Worm (Caenorhabditis elegans) whole organism, L3 larva: ENCODE results near the gene cpar-1.

ENCODE experiments used
- R02D3.7 ChIP-seq: fragments of 150-350 bp; optimal IDR thresholded peaks from 2 replicates; lab custom pipeline; 2014; ENCODE audit warnings: missing biosample characterization, missing genetic modification characterization
- ZK546.5 ChIP-seq: sonication (generic microtip); optimal IDR thresholded peaks from 2 replicates; lab custom pipeline; 2017; ENCODE audit warnings: missing biosample characterization, missing genetic modification characterization
- aly-2 ChIP-seq: fragments of 150-350 bp; optimal IDR thresholded peaks from 2 replicates; lab custom pipeline; 2014; ENCODE audit warnings: missing biosample characterization, missing genetic modification characterization
- ama-1 ChIP-seq: fragments of 150-350 bp; optimal IDR thresholded peaks from 2 replicates; lab custom pipeline; 2018
- ceh-16 ChIP-seq: sonication (generic microtip); optimal IDR thresholded peaks from 2 replicates; lab custom pipeline; 2017; ENCODE audit warnings: missing biosample characterization, missing genetic modification characterization
- ceh-28 ChIP-seq: fragments of 150-350 bp; optimal IDR thresholded peaks from 2 replicates; lab custom pipeline; 2014; ENCODE audit warnings: missing biosample characterization, missing genetic modification reagents, missing genetic modification characterization
- ceh-82 ChIP-seq: fragments of 150-350 bp; optimal IDR thresholded peaks from 2 replicates; lab custom pipeline; 2014; ENCODE audit warnings: missing biosample characterization, missing genetic modification characterization
- ceh-9 ChIP-seq: sonication (generic microtip); optimal IDR thresholded peaks from 2 replicates; lab custom pipeline; 2018; ENCODE audit warnings: missing biosample characterization, missing genetic modification characterization
- daf-12 ChIP-seq: fragments of 150-350 bp; optimal IDR thresholded peaks from 2 replicates; lab custom pipeline; 2014; ENCODE audit warnings: missing biosample characterization, missing genetic modification reagents, missing genetic modification characterization
- egl-27 ChIP-seq: sonication (generic microtip); optimal IDR thresholded peaks from 4 replicates; lab custom pipeline; 2017; ENCODE audit warnings: missing biosample characterization, missing genetic modification reagents, missing genetic modification characterization
- egl-5 ChIP-seq: fragments of 150-350 bp; optimal IDR thresholded peaks from 2 replicates; lab custom pipeline; 2017; ENCODE audit warnings: missing biosample characterization, missing genetic modification reagents, missing genetic modification characterization, inconsistent platforms
- elt-1 ChIP-seq: fragments of 150-350 bp; optimal IDR thresholded peaks from 2 replicates; lab custom pipeline; 2014; ENCODE audit warnings: missing biosample characterization, missing genetic modification characterization
- elt-2 ChIP-seq: sonication (generic microtip); optimal IDR thresholded peaks from 2 replicates; lab custom pipeline; 2016; ENCODE audit warnings: missing genetic modification reagents, mild to moderate bottlenecking, missing genetic modification characterization, missing compliant biosample characterization
- elt-3 ChIP-seq, 3 experiments: fragments of 150-350 bp in 1 of 3; sonication (generic microtip) in 2 of 3; optimal IDR thresholded peaks; 2 replicates in 2 of 3; 4 replicates in 1 of 3; lab custom pipeline; 2014 to 2017; ENCODE audit warnings: missing biosample characterization in 3 of 3, missing genetic modification characterization in 3 of 3
- eor-1 ChIP-seq, 2 experiments: fragments of 150-350 bp; optimal IDR thresholded peaks; 2 replicates each; lab custom pipeline; 2014 to 2018; ENCODE audit warnings: missing biosample characterization in 2 of 2, missing genetic modification characterization in 2 of 2
- fkh-10 ChIP-seq: sonication (generic microtip); optimal IDR thresholded peaks from 2 replicates; lab custom pipeline; 2017; ENCODE audit warnings: missing biosample characterization, missing genetic modification reagents, missing genetic modification characterization
- fkh-2 ChIP-seq: fragments of 150-350 bp; optimal IDR thresholded peaks from 2 replicates; lab custom pipeline; 2014; ENCODE audit warnings: missing biosample characterization, missing genetic modification reagents, missing genetic modification characterization
- fos-1 ChIP-seq: fragments of 150-350 bp; optimal IDR thresholded peaks from 2 replicates; lab custom pipeline; 2014; ENCODE audit warnings: missing biosample characterization, missing genetic modification characterization
- hmg-11 ChIP-seq: sonication (generic microtip); optimal IDR thresholded peaks from 2 replicates; lab custom pipeline; 2016; ENCODE audit warnings: missing genetic modification characterization, missing compliant biosample characterization
- jun-1 ChIP-seq: fragments of 150-350 bp; optimal IDR thresholded peaks from 2 replicates; lab custom pipeline; 2014; ENCODE audit warnings: missing biosample characterization, missing genetic modification reagents, missing genetic modification characterization
- lin-15B ChIP-seq: fragments of 150-350 bp; optimal IDR thresholded peaks from 2 replicates; lab custom pipeline; 2014; ENCODE audit warnings: missing biosample characterization, missing genetic modification characterization
- lin-39 ChIP-seq: fragments of 150-350 bp; optimal IDR thresholded peaks from 2 replicates; lab custom pipeline; 2018; ENCODE audit warnings: missing biosample characterization, missing genetic modification reagents, missing genetic modification characterization
- lsy-12 ChIP-seq: sonication (generic microtip); optimal IDR thresholded peaks from 2 replicates; lab custom pipeline; 2016; ENCODE audit warnings: mild to moderate bottlenecking, missing genetic modification characterization, missing compliant biosample characterization
- mdl-1 ChIP-seq: fragments of 150-350 bp; optimal IDR thresholded peaks from 2 replicates; lab custom pipeline; 2014; ENCODE audit warnings: missing biosample characterization, missing genetic modification characterization
- mml-1 ChIP-seq: fragments of 150-350 bp; sonication (generic microtip); optimal IDR thresholded peaks from 3 replicates; lab custom pipeline; 2014; ENCODE audit warnings: missing biosample characterization, missing genetic modification characterization
- nfya-1 ChIP-seq: sonication (generic microtip); optimal IDR thresholded peaks from 2 replicates; lab custom pipeline; 2017; ENCODE audit warnings: missing genetic modification characterization, mild to moderate bottlenecking, missing compliant biosample characterization, antibody characterized with exemption, moderate library complexity; ENCODE audit not compliant: insufficient read depth
- nhr-11 ChIP-seq: fragments of 150-350 bp; optimal IDR thresholded peaks from 2 replicates; lab custom pipeline; 2014; ENCODE audit warnings: missing biosample characterization, missing genetic modification characterization
- nhr-23 ChIP-seq: fragments of 150-350 bp; optimal IDR thresholded peaks from 2 replicates; lab custom pipeline; 2014; ENCODE audit warnings: missing biosample characterization, missing genetic modification reagents, missing genetic modification characterization
- nhr-237 ChIP-seq: fragments of 150-350 bp; optimal IDR thresholded peaks from 2 replicates; lab custom pipeline; 2014; ENCODE audit warnings: missing biosample characterization, missing genetic modification characterization
- nhr-25 ChIP-seq: sonication (generic microtip); optimal IDR thresholded peaks from 2 replicates; lab custom pipeline; 2017; ENCODE audit warnings: missing biosample characterization, missing genetic modification characterization
- nhr-28 ChIP-seq: fragments of 150-350 bp; optimal IDR thresholded peaks from 2 replicates; lab custom pipeline; 2014; ENCODE audit warnings: missing biosample characterization, missing genetic modification characterization
- nhr-43 ChIP-seq: sonication (generic microtip); optimal IDR thresholded peaks from 2 replicates; lab custom pipeline; 2016; ENCODE audit warnings: mild to moderate bottlenecking, missing genetic modification characterization, missing compliant biosample characterization; ENCODE audit not compliant: poor library complexity, severe bottlenecking
- nhr-67 ChIP-seq: fragments of 150-350 bp; optimal IDR thresholded peaks from 2 replicates; lab custom pipeline; 2014; ENCODE audit warnings: missing biosample characterization, missing genetic modification characterization
- nhr-76 ChIP-seq: fragments of 150-350 bp; sonication (generic microtip); optimal IDR thresholded peaks from 5 replicates; lab custom pipeline; 2014; ENCODE audit warnings: missing biosample characterization, missing genetic modification characterization
- nhr-77 ChIP-seq: fragments of 150-350 bp; optimal IDR thresholded peaks from 2 replicates; lab custom pipeline; 2014; ENCODE audit warnings: missing biosample characterization, missing genetic modification characterization
- pha-4 ChIP-seq: fragments of 150-350 bp; optimal IDR thresholded peaks from 2 replicates; lab custom pipeline; 2014; ENCODE audit warnings: missing biosample characterization, missing genetic modification reagents, missing genetic modification characterization
- pqm-1 ChIP-seq: fragments of 150-350 bp; optimal IDR thresholded peaks from 2 replicates; lab custom pipeline; 2017; ENCODE audit warnings: missing biosample characterization, missing genetic modification characterization, inconsistent platforms
- sea-2 ChIP-seq: fragments of 150-350 bp; sonication (generic microtip); optimal IDR thresholded peaks from 4 replicates; lab custom pipeline; 2014; ENCODE audit warnings: missing biosample characterization, missing genetic modification reagents, missing genetic modification characterization
- skn-1 ChIP-seq: fragments of 150-350 bp; optimal IDR thresholded peaks from 2 replicates; lab custom pipeline; 2014; ENCODE audit warnings: missing biosample characterization, missing genetic modification characterization
- snpc-4 ChIP-seq: fragments of 150-350 bp; optimal IDR thresholded peaks from 2 replicates; lab custom pipeline; 2014; ENCODE audit warnings: missing biosample characterization, missing genetic modification characterization
- tbx-2 ChIP-seq: sonication (generic microtip); optimal IDR thresholded peaks from 2 replicates; lab custom pipeline; 2016; ENCODE audit warnings: mild to moderate bottlenecking, missing genetic modification characterization, missing compliant biosample characterization
- unc-39 ChIP-seq: sonication (generic microtip); optimal IDR thresholded peaks from 4 replicates; lab custom pipeline; 2017; ENCODE audit warnings: missing biosample characterization, missing genetic modification characterization
- unc-62 ChIP-seq: fragments of 150-350 bp; sonication (generic microtip); optimal IDR thresholded peaks from 4 replicates; lab custom pipeline; 2014; ENCODE audit warnings: missing biosample characterization, missing genetic modification reagents, missing genetic modification characterization
- zag-1 ChIP-seq: fragments of 150-350 bp; optimal IDR thresholded peaks from 2 replicates; lab custom pipeline; 2014; ENCODE audit warnings: missing biosample characterization, missing genetic modification characterization
- ztf-11 ChIP-seq: fragments of 150-350 bp; optimal IDR thresholded peaks from 2 replicates; lab custom pipeline; 2014; ENCODE audit warnings: missing biosample characterization, missing genetic modification characterization
- ztf-4 ChIP-seq: fragments of 150-350 bp; optimal IDR thresholded peaks from 2 replicates; lab custom pipeline; 2014; ENCODE audit warnings: missing biosample characterization, missing genetic modification characterization

The cpar-1 gene

ce11 chrIII:9461894-9462784, 28.3 kb downstream of the cpar-1 start:
- TF ChIP-seq nhr-28 (tag; lab: Kevin White, UChicago) (no peak), nhr-23 (tag; lab: Kevin White, UChicago) (no peak), egl-27 (tag; lab: Kevin White, UChicago) (no peak), tbx-2 (tag; lab: Kevin White, UChicago) (no peak), R02D3.7 (tag; lab: Kevin White, UChicago) (peak; percentile 14), snpc-4 (tag; lab: Kevin White, UChicago) (no peak), lsy-12 (tag; lab: Kevin White, UChicago) (no peak), nfya-1 (tag; lab: Kevin White, UChicago) (no peak)

ce11 chrIII:9462785-9463467, 29.1 kb downstream of the cpar-1 start:
- peak; percentile 17 for TF ChIP-seq nhr-23 (tag; lab: Kevin White, UChicago)
- TF ChIP-seq ama-1 (lab: Kevin White, UChicago), result no peak
- no peak for TF ChIP-seq pha-4 (tag; lab: Kevin White, UChicago)

- TF ChIP-seq ceh-82 (no peak), ceh-9 (tag; lab: Kevin White, UChicago) (no peak), hmg-11 (tag; lab: Kevin White, UChicago) (peak; percentile 8), elt-3 (tag; optimal IDR thresholded peaks at IDR 0.05; lab: Kevin White, UChicago) (no peak), nhr-237 (no peak), pha-4 (tag; lab: Kevin White, UChicago) (peak; percentile 64), nhr-43 (tag; lab: Kevin White, UChicago) (peak; percentile 77), sea-2 (GFP tag; lab: Kevin White, UChicago) (no peak), zag-1 (no peak), snpc-4 (tag; lab: Kevin White, UChicago) (no peak), fos-1 (tag; lab: Kevin White, UChicago) (no peak), mdl-1 (tag; lab: Kevin White, UChicago) (no peak), lsy-12 (tag; lab: Kevin White, UChicago) (peak; percentile 21), elt-2 (tag; lab: Kevin White, UChicago) (peak; percentile 10), nhr-23 (tag; lab: Kevin White, UChicago) (peak; percentile 66), nhr-25 (tag; lab: Kevin White, UChicago) (no peak), ztf-11 (tag; lab: Kevin White, UChicago) (no peak), egl-5 (tag; lab: Kevin White, UChicago) (no peak), unc-62 (GFP tag; lab: Kevin White, UChicago) (no peak), nhr-11 (tag; lab: Kevin White, UChicago) (no peak), nhr-77 (tag; lab: Kevin White, UChicago) (no peak), ceh-16 (tag; lab: Kevin White, UChicago) (no peak), nhr-67 (tag; lab: Kevin White, UChicago) (no peak), nhr-76 (tag; lab: Kevin White, UChicago) (no peak), ZK546.5 (no peak), eor-1 (tag; optimal IDR thresholded peaks at IDR 0.05; lab: Kevin White, UChicago) (no peak), fkh-2 (tag; lab: Kevin White, UChicago) (no peak), ceh-28 (tag; lab: Kevin White, UChicago) (no peak), mml-1 (no peak), ama-1 (lab: Kevin White, UChicago) (no peak), nhr-28 (tag; lab: Kevin White, UChicago) (no peak), lin-15B (tag; lab: Kevin White, UChicago) (peak; percentile 79), unc-39 (tag; lab: Kevin White, UChicago) (no peak), R02D3.7 (tag; lab: Kevin White, UChicago) (no peak), tbx-2 (tag; lab: Kevin White, UChicago) (no peak), fkh-10 (GFP tag; lab: Kevin White, UChicago) (no peak), lin-39 (tag; lab: Kevin White, UChicago) (no peak), aly-2 (tag; lab: Kevin White, UChicago) (no peak), egl-27 (tag; lab: Kevin White, UChicago) (no peak), pqm-1 (tag; lab: Kevin White, UChicago) (peak; percentile 42), daf-12 (tag; lab: Kevin White, UChicago) (no peak), elt-1 (tag; lab: Kevin White, UChicago) (no peak), nfya-1 (tag; lab: Kevin White, UChicago) (peak; percentile 35), skn-1 (tag; lab: Kevin White, UChicago) (no peak), ztf-4 (tag; lab: Kevin White, UChicago) (no peak), jun-1 (tag; lab: Kevin White, UChicago) (no peak)
Observed at ce11 chrIII:9465424-9465823, 31.6 kb downstream of the cpar-1 start, which contains the start of gene B0464.9. B0464.9 (plus strand) TSS chrIII:9465767.
